Fruit fly (Drosophila melanogaster) whole organism, embryonic: ENCODE results near the gene CG6912.
A peak's percentile ranks its signal among the peaks of the same experiment; 100 is the strongest.

Experiments
- BEAF-32 ChIP-seq: fragments of 200-800 bp; sonication (Bioruptor generic); optimal IDR thresholded peaks from 3 replicates; lab custom pipeline; 2017; ENCODE audit warnings: missing biosample characterization, missing genetic modification characterization, mild to moderate bottlenecking, moderate library complexity, missing genetic modification reagents
- Blimp-1 ChIP-seq: fragments of 200-800 bp; sonication (Bioruptor generic); optimal IDR thresholded peaks from 3 replicates; lab custom pipeline; 2018; ENCODE audit warnings: missing biosample characterization, missing genetic modification characterization, mild to moderate bottlenecking, moderate library complexity, missing genetic modification reagents
- CG16779 ChIP-seq: fragments of 200-800 bp; sonication (Bioruptor generic); IDR thresholded peaks from 2 replicates; pipeline ENCODE4 v1.3.6; 2022; ENCODE audit warnings: missing biosample characterization, missing genetic modification characterization
- CG2116 ChIP-seq: fragments of 200-800 bp; sonication (Bioruptor generic); optimal IDR thresholded peaks from 3 replicates; lab custom pipeline; 2018; ENCODE audit warnings: missing biosample characterization, mild to moderate bottlenecking, missing genetic modification characterization
- CG4360 ChIP-seq: fragments of 200-800 bp; sonication (Bioruptor generic); IDR thresholded peaks from 2 replicates; pipeline ENCODE4 v1.3.6; 2022; ENCODE audit warnings: missing biosample characterization, missing genetic modification characterization
- CG6175 ChIP-seq: fragments of 200-800 bp; sonication (Bioruptor generic); IDR thresholded peaks from 3 replicates; pipeline ENCODE4 v1.3.6; 2022; ENCODE audit warnings: missing biosample characterization, missing genetic modification characterization
- CG7987 ChIP-seq: fragments of 200-800 bp; sonication (Bioruptor generic); optimal IDR thresholded peaks from 2 replicates; lab custom pipeline; 2018; ENCODE audit warnings: missing biosample characterization, mild to moderate bottlenecking, missing genetic modification characterization, moderate library complexity
- Med ChIP-seq: fragments of 200-800 bp; sonication (Bioruptor generic); peaks from one replicate; lab custom pipeline; 2016; ENCODE audit warnings: missing biosample characterization, missing genetic modification characterization, mild to moderate bottlenecking, inconsistent platforms, moderate library complexity
- Oaz ChIP-seq: fragments of 200-800 bp; sonication (Bioruptor generic); IDR thresholded peaks from 2 replicates; pipeline ENCODE4 v1.3.6; 2022; ENCODE audit warnings: missing biosample characterization, missing genetic modification characterization
- br ChIP-seq: fragments of >200 bp; optimal IDR thresholded peaks from 2 replicates; lab custom pipeline; 2017
- chinmo ChIP-seq: fragments of 200-800 bp; sonication (Bioruptor generic); IDR thresholded peaks from 4 replicates; pipeline ENCODE4 v1.3.6; 2022; ENCODE audit warnings: missing biosample characterization, missing genetic modification characterization; ENCODE audit not compliant: partially characterized antibody
- chn ChIP-seq: fragments of 200-800 bp; sonication (Bioruptor generic); optimal IDR thresholded peaks from 2 replicates; lab custom pipeline; 2016; ENCODE audit warnings: missing biosample characterization, missing genetic modification characterization
- croc ChIP-seq: fragments of 200-800 bp; sonication (Bioruptor generic); conservative IDR thresholded peaks from 3 replicates; pipeline ENCODE4 v1.3.6; 2022; ENCODE audit warnings: missing biosample characterization, missing genetic modification characterization
- z ChIP-seq: fragments of 200-800 bp; sonication (Bioruptor generic); IDR thresholded peaks from 3 replicates; pipeline ENCODE4 v1.3.6; 2022; ENCODE audit warnings: missing biosample characterization, missing genetic modification characterization

DNA sequence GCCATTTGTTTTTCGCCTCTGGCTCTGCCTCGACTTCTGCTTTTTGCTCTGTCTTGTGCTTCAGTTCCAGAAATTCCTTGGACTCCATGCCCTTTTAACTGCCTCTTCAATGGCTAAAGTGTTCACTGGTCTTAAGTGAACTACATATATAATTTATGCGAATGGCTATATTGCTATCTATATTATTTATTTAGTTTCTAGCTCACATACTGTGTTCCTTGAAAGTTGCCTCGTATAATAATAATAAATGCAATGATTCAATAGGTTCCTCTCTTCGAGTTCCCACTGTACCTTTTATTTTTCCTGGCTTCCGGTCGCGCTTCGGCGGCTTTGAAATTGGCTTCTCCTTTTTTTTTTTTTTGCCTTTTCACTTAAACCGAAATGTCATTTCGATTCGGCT lies 17.1 kb downstream of the CG6912 start:
- TF ChIP-seq chinmo (GFP tag; lab: Robert Waterston, UW) (0 out of 4 replicates have a peak, but pooled peaks have one; percentile 16), CG4360 (GFP tag; lab: Robert Waterston, UW) (no peak), Med (GFP tag; lab: Kevin White, UChicago) (no peak), CG6175 (no peak), BEAF-32 (GFP tag; lab: Kevin White, UChicago) (no peak), chn (no peak), Oaz (no peak), croc (GFP tag; lab: Robert Waterston, UW) (no peak), z (GFP tag; lab: Robert Waterston, UW) (no peak), br (lab: Kevin White, UChicago) (no peak), CG16779 (GFP tag; lab: Robert Waterston, UW) (no peak), CG2116 (GFP tag; lab: Kevin White, UChicago) (no peak), Blimp-1 (GFP tag; lab: Kevin White, UChicago) (no peak), CG7987 (GFP tag; lab: Kevin White, UChicago) (no peak)
